Fruit fly (Drosophila melanogaster): ENCODE data around the gene vari.

Gene vari

dm6 chr2L:20788050-20788449 lies 8.8 kb downstream of the vari start:
- no peak for TF ChIP-seq CG17801 (GFP tag; optimal IDR thresholded peaks at IDR 0.05; ENCODE audit: partially characterized antibody)

- TF ChIP-seq CG17801 (GFP tag; optimal IDR thresholded peaks at IDR 0.05; ENCODE audit: partially characterized antibody), result peak; percentile 32
Observed at dm6 chr2L:20787271-20787791, 9.5 kb downstream of the vari start, which contains the start of gene Pomp. Gene Pomp (plus strand): TSS chr2L:20787656.

- no peak for TF ChIP-seq CG17801 (GFP tag; optimal IDR thresholded peaks at IDR 0.05; ENCODE audit: partially characterized antibody)
Observed at dm6 chr2L:20785333-20785732, 11.5 kb downstream of the vari start.

- TF ChIP-seq CG17801 (GFP tag; optimal IDR thresholded peaks at IDR 0.05; ENCODE audit: partially characterized antibody), result no peak
Observed at dm6 chr2L:20783908-20784307, 12.9 kb downstream of the vari start.

dm6 chr2L:20783044-20783443 lies 13.8 kb downstream of the vari start:
- no peak for TF ChIP-seq CG17801 (GFP tag; optimal IDR thresholded peaks at IDR 0.05; ENCODE audit: partially characterized antibody)

dm6 chr2L:20780768-20781167 lies 16.1 kb downstream of the vari start:
- no peak for TF ChIP-seq CG17801 (GFP tag; optimal IDR thresholded peaks at IDR 0.05; ENCODE audit: partially characterized antibody)

- TF ChIP-seq CG17801 (GFP tag; optimal IDR thresholded peaks at IDR 0.05; ENCODE audit: partially characterized antibody), result no peak
Observed at dm6 chr2L:20778380-20778779, 18.5 kb downstream of the vari start.

dm6 chr2L:20776940-20777502 lies 19.8 kb downstream of the vari start:
- no peak for TF ChIP-seq CG17801 (GFP tag; optimal IDR thresholded peaks at IDR 0.05; ENCODE audit: partially characterized antibody)

- TF ChIP-seq CG17801 (GFP tag; optimal IDR thresholded peaks at IDR 0.05; ENCODE audit: partially characterized antibody), result no peak
Observed at dm6 chr2L:20775941-20776340, 20.9 kb downstream of the vari start.

- no peak for TF ChIP-seq CG17801 (GFP tag; optimal IDR thresholded peaks at IDR 0.05; ENCODE audit: partially characterized antibody)
Observed at dm6 chr2L:20774464-20774863, 22.4 kb downstream of the vari start.

- TF ChIP-seq CG17801 (GFP tag; optimal IDR thresholded peaks at IDR 0.05; ENCODE audit: partially characterized antibody), result peak; percentile 16
Observed at dm6 chr2L:20773453-20774054, 23.3 kb downstream of the vari start.

dm6 chr2L:20770242-20770769 lies 26.5 kb downstream of the vari start, which contains the start of gene cad:
Gene cad (plus strand): TSS chr2L:20770731.
- peak; percentile 10 for TF ChIP-seq CG17801 (GFP tag; optimal IDR thresholded peaks at IDR 0.05; ENCODE audit: partially characterized antibody)

- no peak for TF ChIP-seq CG17801 (GFP tag; optimal IDR thresholded peaks at IDR 0.05; ENCODE audit: partially characterized antibody)
Observed at dm6 chr2L:20768568-20769071, 28.2 kb downstream of the vari start.

- TF ChIP-seq CG17801 (GFP tag; optimal IDR thresholded peaks at IDR 0.05; ENCODE audit: partially characterized antibody), result no peak
Observed at dm6 chr2L:20764663-20765062, 32.2 kb downstream of the vari start.

- TF ChIP-seq CG17801 (GFP tag; optimal IDR thresholded peaks at IDR 0.05; ENCODE audit: partially characterized antibody), result peak; percentile 96
Observed at dm6 chr2L:20761951-20762538, 34.8 kb downstream of the vari start.

dm6 chr2L:20760956-20761355 lies 35.9 kb downstream of the vari start:
- no peak for TF ChIP-seq CG17801 (GFP tag; optimal IDR thresholded peaks at IDR 0.05; ENCODE audit: partially characterized antibody)
